Worm (Caenorhabditis elegans): ENCODE results near the gene snrp-200.

DNA sequence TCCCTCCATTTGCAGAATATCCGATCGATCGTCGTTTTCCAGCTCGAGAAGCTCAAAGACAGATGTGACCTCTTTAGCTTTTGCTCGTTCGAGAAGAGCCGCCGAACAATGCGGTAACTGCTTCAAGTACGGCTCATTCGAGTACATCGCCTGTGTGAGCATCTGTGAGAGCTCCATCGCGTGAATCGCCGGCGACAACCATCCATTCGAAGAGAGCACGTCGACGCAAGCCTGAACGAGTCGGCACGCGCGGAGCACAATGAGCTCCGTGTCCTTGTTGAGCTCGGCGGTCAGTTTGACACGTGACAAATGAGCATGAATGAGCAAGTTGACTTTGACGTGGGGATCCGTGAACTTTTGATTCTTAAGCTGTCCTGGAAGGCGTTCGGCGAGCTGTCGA, 8.8 kb downstream of the snrp-200 start:
- no peak for TF ChIP-seq dao-5 (tag; optimal IDR thresholded peaks at IDR 0.05)
- TF ChIP-seq W03F9.2 (tag; optimal IDR thresholded peaks at IDR 0.05) = no peak
- no peak for TF ChIP-seq him-1 (tag; optimal IDR thresholded peaks at IDR 0.05)

Measured in whole organism, L4/young adult.